Fruit fly (Drosophila melanogaster) whole organism, embryonic: ENCODE results near the gene CG13258.

Source experiments
- BEAF-32 ChIP-seq: fragments of 200-800 bp; sonication (Bioruptor generic); optimal IDR thresholded peaks from 3 replicates; lab custom pipeline; 2017; ENCODE audit warnings: missing biosample characterization, missing genetic modification characterization, mild to moderate bottlenecking, moderate library complexity, missing genetic modification reagents
- Blimp-1 ChIP-seq: fragments of 200-800 bp; sonication (Bioruptor generic); optimal IDR thresholded peaks from 3 replicates; lab custom pipeline; 2018; ENCODE audit warnings: missing biosample characterization, missing genetic modification characterization, mild to moderate bottlenecking, moderate library complexity, missing genetic modification reagents
- CG10267 ChIP-seq: fragments of 200-800 bp; sonication (Bioruptor generic); optimal IDR thresholded peaks from 2 replicates; lab custom pipeline; 2018; ENCODE audit warnings: missing biosample characterization, mild to moderate bottlenecking, missing genetic modification characterization, moderate library complexity
- CG10431 ChIP-seq: fragments of 200-800 bp; sonication (Bioruptor generic); optimal IDR thresholded peaks from 3 replicates; lab custom pipeline; 2018; ENCODE audit warnings: missing biosample characterization, mild to moderate bottlenecking, missing genetic modification characterization
- CG10543 ChIP-seq: fragments of 200-800 bp; sonication (Bioruptor generic); optimal IDR thresholded peaks from 3 replicates; lab custom pipeline; 2017; ENCODE audit warnings: missing biosample characterization, mild to moderate bottlenecking, missing genetic modification characterization, moderate library complexity
- CG12219 ChIP-seq: fragments of 200-800 bp; sonication (Bioruptor generic); optimal IDR thresholded peaks from 3 replicates; lab custom pipeline; 2018; ENCODE audit warnings: missing biosample characterization, mild to moderate bottlenecking, missing genetic modification characterization
- CG12744 ChIP-seq: fragments of 200-800 bp; sonication (Bioruptor generic); optimal IDR thresholded peaks from 2 replicates; lab custom pipeline; 2016; ENCODE audit warnings: missing biosample characterization, missing genetic modification characterization
- CG1529 ChIP-seq: fragments of 200-800 bp; sonication (Bioruptor generic); optimal IDR thresholded peaks from 3 replicates; lab custom pipeline; 2018; ENCODE audit warnings: missing biosample characterization, missing genetic modification characterization
- CG15479 ChIP-seq: fragments of 200-800 bp; sonication (Bioruptor generic); optimal IDR thresholded peaks from 3 replicates; lab custom pipeline; 2019; ENCODE audit warnings: missing biosample characterization, mild to moderate bottlenecking, missing genetic modification characterization, moderate library complexity
- CG15601 ChIP-seq: fragments of 200-800 bp; sonication (Bioruptor generic); optimal IDR thresholded peaks from 3 replicates; lab custom pipeline; 2019; ENCODE audit warnings: missing biosample characterization, mild to moderate bottlenecking, missing genetic modification characterization, moderate library complexity
- CG1647 ChIP-seq: fragments of 200-800 bp; sonication (Bioruptor generic); optimal IDR thresholded peaks from 3 replicates; lab custom pipeline; 2016; ENCODE audit warnings: missing biosample characterization, missing genetic modification characterization
- CG16815 ChIP-seq: fragments of 200-800 bp; sonication (Bioruptor generic); optimal IDR thresholded peaks from 3 replicates; lab custom pipeline; 2017; ENCODE audit warnings: missing biosample characterization, mild to moderate bottlenecking, missing genetic modification characterization
- CG16863 ChIP-seq: fragments of 200-800 bp; sonication (Bioruptor generic); optimal IDR thresholded peaks from 3 replicates; lab custom pipeline; 2016; ENCODE audit warnings: missing biosample characterization, missing genetic modification characterization
- CG1792 ChIP-seq: fragments of 200-800 bp; sonication (Bioruptor generic); optimal IDR thresholded peaks from 2 replicates; lab custom pipeline; 2016; ENCODE audit warnings: missing biosample characterization, missing genetic modification characterization
- CG2120 ChIP-seq: fragments of 200-800 bp; sonication (Bioruptor generic); optimal IDR thresholded peaks from 3 replicates; lab custom pipeline; 2016; ENCODE audit warnings: missing biosample characterization, missing genetic modification characterization
- CG2678 ChIP-seq: fragments of 200-800 bp; sonication (Bioruptor generic); optimal IDR thresholded peaks from 3 replicates; lab custom pipeline; 2019; ENCODE audit warnings: missing biosample characterization, mild to moderate bottlenecking, missing genetic modification characterization, moderate library complexity
- CG30020 ChIP-seq: fragments of 200-800 bp; optimal IDR thresholded peaks from 2 replicates; lab custom pipeline; 2019; ENCODE audit warnings: missing biosample characterization, mild to moderate bottlenecking, missing genetic modification characterization, moderate library complexity
- CG3847 ChIP-seq: fragments of 200-800 bp; sonication (Bioruptor generic); IDR thresholded peaks from 2 replicates; pipeline ENCODE4 v1.3.6; 2022; ENCODE audit warnings: missing biosample characterization, missing genetic modification characterization
- CG4360 ChIP-seq: fragments of 200-800 bp; sonication (Bioruptor generic); IDR thresholded peaks from 2 replicates; pipeline ENCODE4 v1.3.6; 2022; ENCODE audit warnings: missing biosample characterization, missing genetic modification characterization
- CG4820 ChIP-seq: fragments of 200-800 bp; sonication (Bioruptor generic); optimal IDR thresholded peaks from 3 replicates; lab custom pipeline; 2016; ENCODE audit warnings: missing biosample characterization, missing genetic modification characterization
- CG6689 ChIP-seq: fragments of 200-800 bp; sonication (Bioruptor generic); IDR thresholded peaks from 2 replicates; pipeline ENCODE4 v1.3.6; 2022; ENCODE audit warnings: missing biosample characterization, missing genetic modification characterization
- CG6791 ChIP-seq: fragments of 200-800 bp; sonication (Bioruptor generic); IDR thresholded peaks from 3 replicates; pipeline ENCODE4 v1.3.6; 2022; ENCODE audit warnings: missing biosample characterization, missing genetic modification characterization; ENCODE audit not compliant: partially characterized antibody
- CkIIα-i1 ChIP-seq: fragments of 200-800 bp; sonication (Bioruptor generic); IDR thresholded peaks from 2 replicates; pipeline ENCODE4 v1.3.6; 2022; ENCODE audit warnings: missing biosample characterization, missing genetic modification characterization
- Dek ChIP-seq: fragments of 200-800 bp; sonication (Bioruptor generic); optimal IDR thresholded peaks from 3 replicates; lab custom pipeline; 2019; ENCODE audit warnings: missing biosample characterization, mild to moderate bottlenecking, missing genetic modification characterization, moderate library complexity
- Fer3 ChIP-seq: fragments of 200-800 bp; sonication (Bioruptor generic); optimal IDR thresholded peaks from 2 replicates; lab custom pipeline; 2018; ENCODE audit warnings: missing biosample characterization, mild to moderate bottlenecking, missing genetic modification characterization, moderate library complexity
- GATAe ChIP-seq: fragments of 200-800 bp; sonication (Bioruptor generic); conservative IDR thresholded peaks from 2 replicates; pipeline ENCODE4 v1.3.6; 2022; ENCODE audit warnings: missing biosample characterization, missing genetic modification characterization
- Hr78 ChIP-seq, 2 experiments: fragments of 200-800 bp in 1 of 2; fragments of >200 bp in 1 of 2; sonication (Bioruptor generic) in 1 of 2; optimal IDR thresholded peaks; 2 replicates each; lab custom pipeline; 2017 to 2019; ENCODE audit warnings: missing biosample characterization in 2 of 2, missing genetic modification characterization in 2 of 2, mild to moderate bottlenecking in 1 of 2, moderate library complexity in 1 of 2
- Lhr ChIP-seq: fragments of 200-800 bp; sonication (Bioruptor generic); optimal IDR thresholded peaks from 3 replicates; lab custom pipeline; 2017; ENCODE audit warnings: mild to moderate bottlenecking, missing biosample characterization, missing genetic modification reagents, missing genetic modification characterization
- NC2β ChIP-seq: fragments of 200-800 bp; sonication (Bioruptor generic); optimal IDR thresholded peaks from 2 replicates; lab custom pipeline; 2016; ENCODE audit warnings: missing biosample characterization, missing genetic modification characterization
- Nf-YA ChIP-seq: fragments of 200-800 bp; sonication (Bioruptor generic); IDR thresholded peaks from 2 replicates; pipeline ENCODE4 v1.3.6; 2022; ENCODE audit warnings: missing biosample characterization, missing genetic modification characterization
- Ssrp ChIP-seq: fragments of 200-800 bp; sonication (Bioruptor generic); optimal IDR thresholded peaks from 2 replicates; lab custom pipeline; 2018; ENCODE audit warnings: missing biosample characterization, mild to moderate bottlenecking, missing genetic modification characterization, moderate library complexity
- Taf1 ChIP-seq: fragments of 200-800 bp; sonication (Bioruptor generic); IDR thresholded peaks from 2 replicates; pipeline ENCODE4 v1.3.6; 2022; ENCODE audit warnings: missing biosample characterization, missing genetic modification characterization
- YL-1 ChIP-seq: fragments of 200-800 bp; sonication (Bioruptor generic); optimal IDR thresholded peaks from 3 replicates; lab custom pipeline; 2017; ENCODE audit warnings: missing biosample characterization, mild to moderate bottlenecking, missing genetic modification characterization
- chn ChIP-seq: fragments of 200-800 bp; sonication (Bioruptor generic); optimal IDR thresholded peaks from 2 replicates; lab custom pipeline; 2016; ENCODE audit warnings: missing biosample characterization, missing genetic modification characterization
- corto ChIP-seq: fragments of 200-800 bp; sonication (Bioruptor generic); optimal IDR thresholded peaks from 2 replicates; lab custom pipeline; 2016; ENCODE audit warnings: missing biosample characterization, mild to moderate bottlenecking, missing genetic modification characterization, moderate library complexity
- croc ChIP-seq: fragments of 200-800 bp; sonication (Bioruptor generic); conservative IDR thresholded peaks from 3 replicates; pipeline ENCODE4 v1.3.6; 2022; ENCODE audit warnings: missing biosample characterization, missing genetic modification characterization
- dysf ChIP-seq: fragments of 200-800 bp; sonication (Bioruptor generic); IDR thresholded peaks from 3 replicates; pipeline ENCODE4 v1.3.6; 2022; ENCODE audit warnings: missing biosample characterization, missing genetic modification characterization
- grau ChIP-seq: fragments of 200-800 bp; optimal IDR thresholded peaks from 3 replicates; lab custom pipeline; 2019; ENCODE audit warnings: missing biosample characterization, mild to moderate bottlenecking, missing genetic modification characterization, moderate library complexity
- hth ChIP-seq: fragments of >200 bp; optimal IDR thresholded peaks from 2 replicates; lab custom pipeline; 2017; ENCODE audit warnings: inconsistent platforms
- jigr1 ChIP-seq: fragments of 200-800 bp; sonication (Bioruptor generic); IDR thresholded peaks from 3 replicates; pipeline ENCODE4 v1.3.6; 2022; ENCODE audit warnings: missing biosample characterization, missing genetic modification characterization
- lola ChIP-seq, 3 experiments: fragments of >200 bp in 2 of 3; fragments of 200-800 bp in 1 of 3; sonication (Bioruptor generic) in 1 of 3; optimal IDR thresholded peaks; 2 replicates each; lab custom pipeline; 2017 to 2019; ENCODE audit warnings: missing biosample characterization in 3 of 3, missing genetic modification characterization in 3 of 3, mild to moderate bottlenecking in 1 of 3, moderate library complexity in 1 of 3
- luna ChIP-seq: fragments of 200-800 bp; sonication (Bioruptor generic); optimal IDR thresholded peaks from 2 replicates; lab custom pipeline; 2016; ENCODE audit warnings: missing biosample characterization, missing genetic modification characterization
- mam ChIP-seq: fragments of 200-800 bp; sonication (Bioruptor generic); optimal IDR thresholded peaks from 3 replicates; lab custom pipeline; 2016; ENCODE audit warnings: missing biosample characterization, missing genetic modification characterization
- otp ChIP-seq: fragments of 200-800 bp; sonication (Bioruptor generic); IDR thresholded peaks from 3 replicates; pipeline ENCODE4, ENCODE4 v1.3.6; 2022; ENCODE audit warnings: missing biosample characterization, missing genetic modification characterization
- peb ChIP-seq: fragments of 200-800 bp; sonication (Bioruptor generic); IDR thresholded peaks from 2 replicates; pipeline ENCODE4 v1.3.6; 2022; ENCODE audit warnings: missing biosample characterization, missing genetic modification characterization
- pho ChIP-seq: fragments of 200-800 bp; sonication (Bioruptor generic); optimal IDR thresholded peaks from 2 replicates; lab custom pipeline; 2016; ENCODE audit warnings: missing biosample characterization, missing genetic modification characterization
- shn ChIP-seq: fragments of 200-800 bp; sonication (Bioruptor generic); optimal IDR thresholded peaks from 3 replicates; lab custom pipeline; 2016; ENCODE audit warnings: missing biosample characterization, missing genetic modification characterization
- sim ChIP-seq: fragments of 200-800 bp; sonication (Bioruptor generic); IDR thresholded peaks from 2 replicates; pipeline ENCODE4 v1.3.6; 2022; ENCODE audit warnings: missing biosample characterization, missing genetic modification characterization
- ttk ChIP-seq: fragments of 200-800 bp; sonication (Bioruptor generic); IDR thresholded peaks from 2 replicates; pipeline ENCODE4 v2.1.2; 2022; ENCODE audit warnings: missing biosample characterization, missing genetic modification characterization
- twi ChIP-seq: fragments of 200-800 bp; optimal IDR thresholded peaks from 2 replicates; lab custom pipeline; 2019; ENCODE audit warnings: missing biosample characterization, mild to moderate bottlenecking, missing genetic modification characterization, moderate library complexity

Gene CG13258

DNA sequence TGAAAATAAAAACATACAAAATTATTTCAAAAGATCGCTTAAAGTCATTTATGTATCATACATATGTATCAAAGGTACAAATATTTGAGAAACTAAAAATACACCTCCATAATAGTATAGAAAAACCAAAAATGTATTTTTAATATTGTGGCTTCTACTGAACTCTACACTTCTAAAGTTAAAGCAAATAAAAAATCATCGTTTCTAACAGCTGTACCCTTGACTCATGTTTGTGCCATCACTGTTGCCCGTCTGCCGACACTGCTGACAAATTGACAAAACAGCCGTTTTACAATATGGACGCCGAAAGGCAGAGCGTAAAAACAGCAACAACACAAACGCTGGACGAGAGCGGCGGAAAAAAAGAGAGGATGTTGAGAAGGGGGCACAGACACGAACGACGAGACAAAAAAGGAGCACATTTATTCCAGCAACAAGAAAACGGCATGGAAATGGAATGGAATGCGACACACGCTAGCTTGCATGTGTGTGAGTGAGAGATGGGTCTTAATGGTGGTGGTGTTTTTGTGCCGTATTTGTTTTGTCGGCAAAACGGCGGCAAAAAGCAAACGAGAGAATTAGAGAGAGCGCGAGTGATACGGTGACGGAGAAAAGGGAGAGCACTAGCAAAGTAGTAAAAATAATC, 6.3 kb downstream of the CG13258 start (continued):
- TF ChIP-seq CG12744 (GFP tag; lab: Kevin White, UChicago) = peak; percentile 89
- TF ChIP-seq Dek (tag; lab: Kevin White, UChicago) = peak; percentile 88
- peak in 1 of 3 experiments; percentile 78 for TF ChIP-seq lola (GFP tag; optimal IDR thresholded peaks at IDR 0.05; lab: Kevin White, UChicago)
- no peak for TF ChIP-seq otp (GFP tag; lab: Robert Waterston, UW)
- peak; percentile 79 for TF ChIP-seq Blimp-1 (GFP tag; lab: Kevin White, UChicago)
- no peak for TF ChIP-seq hth (lab: Kevin White, UChicago)
- TF ChIP-seq pho (GFP tag; lab: Kevin White, UChicago) = peak; percentile 85
- peak; percentile 40 for TF ChIP-seq NC2β (GFP tag; lab: Kevin White, UChicago)
- peak; percentile 79 for TF ChIP-seq CG16815 (GFP tag; lab: Kevin White, UChicago)
- no peak for TF ChIP-seq Taf1 (GFP tag; lab: Robert Waterston, UW)
- peak; percentile 73 for TF ChIP-seq CG16863 (GFP tag; lab: Kevin White, UChicago)
- no peak for TF ChIP-seq YL-1
- peak; percentile 57 for TF ChIP-seq CG12219 (GFP tag; lab: Kevin White, UChicago)
- TF ChIP-seq peb (GFP tag; lab: Robert Waterston, UW) = no peak
- peak; percentile 94 for TF ChIP-seq CG2120 (GFP tag; lab: Kevin White, UChicago)
- peak; percentile 49 for TF ChIP-seq BEAF-32 (GFP tag; lab: Kevin White, UChicago)
- peak; percentile 71 for TF ChIP-seq CG10543 (GFP tag; lab: Kevin White, UChicago)
- no peak for TF ChIP-seq dysf (GFP tag; lab: Robert Waterston, UW)
- peak; percentile 70 for TF ChIP-seq CG1529
- TF ChIP-seq Nf-YA (GFP tag; lab: Robert Waterston, UW) = no peak
- peak; percentile 63 for TF ChIP-seq twi (tag; lab: Kevin White, UChicago)
- peak; percentile 91 for TF ChIP-seq CG2678 (tag; lab: Kevin White, UChicago)
- no peak for TF ChIP-seq luna
- TF ChIP-seq mam (GFP tag; lab: Kevin White, UChicago) = peak; percentile 83
- TF ChIP-seq CG4360 (GFP tag; lab: Robert Waterston, UW) = no peak
- peak; percentile 66 for TF ChIP-seq croc (GFP tag; lab: Robert Waterston, UW)
- peak; percentile 63 for TF ChIP-seq CG4820 (GFP tag; lab: Kevin White, UChicago)
- no peak for TF ChIP-seq ttk (GFP tag; lab: Robert Waterston, UW)
- no peak for TF ChIP-seq CG6791 (GFP tag; lab: Robert Waterston, UW)
- peak; percentile 87 for TF ChIP-seq Fer3 (tag; lab: Kevin White, UChicago)
- peak; percentile 68 for TF ChIP-seq CG10267 (tag; lab: Kevin White, UChicago)
- TF ChIP-seq CG15479 (GFP tag; lab: Kevin White, UChicago) = peak; percentile 90
- TF ChIP-seq CkIIα-i1 (GFP tag; lab: Robert Waterston, UW) = no peak
- no peak for TF ChIP-seq GATAe
- TF ChIP-seq chn = peak; percentile 68
- peak; percentile 67 for TF ChIP-seq Ssrp (tag; lab: Kevin White, UChicago)
- TF ChIP-seq Hr78 (GFP tag; optimal IDR thresholded peaks at IDR 0.05; lab: Kevin White, UChicago) = peak in 1 of 2 experiments; percentile 37
- no peak for TF ChIP-seq sim (GFP tag; lab: Robert Waterston, UW)
- TF ChIP-seq CG1647 (GFP tag; lab: Kevin White, UChicago) = peak; percentile 51
- peak; percentile 88 for TF ChIP-seq shn (GFP tag; lab: Kevin White, UChicago)
- peak; percentile 80 for TF ChIP-seq corto
- TF ChIP-seq CG30020 (tag; lab: Kevin White, UChicago) = peak; percentile 32
- peak; percentile 68 for TF ChIP-seq CG15601 (tag; lab: Kevin White, UChicago)
- TF ChIP-seq CG3847 (GFP tag; lab: Robert Waterston, UW) = no peak
- TF ChIP-seq CG10431 (GFP tag; lab: Kevin White, UChicago) = no peak
- TF ChIP-seq CG1792 (GFP tag; lab: Kevin White, UChicago) = peak; percentile 74
- peak; percentile 88 for TF ChIP-seq grau (tag; lab: Kevin White, UChicago)
- no peak for TF ChIP-seq CG6689 (GFP tag; lab: Robert Waterston, UW)
- no peak for TF ChIP-seq jigr1
- peak; percentile 25 for TF ChIP-seq Lhr (GFP tag; lab: Kevin White, UChicago)
